Fruit fly (Drosophila melanogaster): Measurements from ENCODE around the gene crq.

DNA sequence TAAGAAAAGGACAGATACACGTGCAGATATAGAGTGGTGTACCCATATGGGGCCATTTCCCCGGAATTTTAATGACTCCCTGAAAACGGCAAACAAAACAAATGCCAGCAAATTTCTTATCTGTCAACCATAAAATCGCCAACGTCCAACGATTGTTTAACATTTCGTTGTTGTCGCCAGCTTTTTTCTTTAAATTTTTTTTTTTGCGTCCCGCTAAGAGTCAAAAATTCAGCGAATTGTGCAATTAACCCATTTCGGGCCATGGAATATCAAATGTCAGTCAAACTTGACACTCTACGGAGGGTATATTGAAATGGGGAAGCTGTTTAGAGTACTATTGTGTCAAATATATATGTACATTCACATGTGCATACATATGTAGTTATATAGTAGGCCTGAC, 20.7 kb downstream of the crq start:
- TF ChIP-seq Sox102F (GFP tag; optimal IDR thresholded peaks at IDR 0.05) (no peak), CG3032 (tag; optimal IDR thresholded peaks at IDR 0.05) (no peak), CG4318 (GFP tag; optimal IDR thresholded peaks at IDR 0.05) (no peak), CG9139 (GFP tag; optimal IDR thresholded peaks at IDR 0.05) (no peak), CG11294 (GFP tag; IDR thresholded peaks at IDR 0.05) (no peak), Gug (GFP tag; IDR thresholded peaks at IDR 0.05) (no peak), dac (GFP tag; optimal IDR thresholded peaks at IDR 0.05) (no peak), dsx (GFP tag; optimal IDR thresholded peaks at IDR 0.05; ENCODE audit: poor library complexity, severe bottlenecking) (no peak)

Measured in whole organism, prepupa.